Worm (Caenorhabditis elegans) whole organism, early embryonic: Measurements from ENCODE around the gene ribo-1.

ENCODE experiments used
- B0310.2 ChIP-seq: sonication (generic microtip); optimal IDR thresholded peaks from 2 replicates; lab custom pipeline; 2016; ENCODE audit warnings: mild to moderate bottlenecking, missing genetic modification characterization, missing compliant biosample characterization
- F13C5.2 ChIP-seq: sonication (generic microtip); optimal IDR thresholded peaks from 2 replicates; lab custom pipeline; 2017; ENCODE audit warnings: mild to moderate bottlenecking, missing genetic modification characterization, inconsistent platforms, missing compliant biosample characterization
- aly-1 ChIP-seq: sonication (generic microtip); optimal IDR thresholded peaks from 2 replicates; lab custom pipeline; 2016; ENCODE audit warnings: missing genetic modification characterization, missing compliant biosample characterization
- ama-1 ChIP-seq: fragments of 150-350 bp; optimal IDR thresholded peaks from 2 replicates; lab custom pipeline; 2014
- ceh-13 ChIP-seq: fragments of 200-800 bp; sonication (Bioruptor generic); optimal IDR thresholded peaks from 2 replicates; lab custom pipeline; 2018; ENCODE audit warnings: mild to moderate bottlenecking, missing genetic modification characterization, missing compliant biosample characterization
- ceh-36 ChIP-seq: sonication (generic microtip); optimal IDR thresholded peaks from 2 replicates; lab custom pipeline; 2016; ENCODE audit warnings: missing genetic modification characterization, inconsistent platforms, missing compliant biosample characterization
- ets-7 ChIP-seq: sonication (generic microtip); optimal IDR thresholded peaks from 2 replicates; lab custom pipeline; 2016; ENCODE audit warnings: missing genotype, missing genetic modification characterization, missing compliant biosample characterization
- flt-1 ChIP-seq: fragments of 200-800 bp; sonication (Bioruptor generic); IDR thresholded peaks from 2 replicates; pipeline ENCODE4 v1.3.6; 2022; ENCODE audit warnings: missing genetic modification characterization, missing compliant biosample characterization
- hmbx-1 ChIP-seq: sonication (generic microtip); optimal IDR thresholded peaks from 2 replicates; lab custom pipeline; 2016; ENCODE audit warnings: mild to moderate bottlenecking, missing genetic modification characterization, missing compliant biosample characterization
- hmg-4 ChIP-seq: fragments of 200-800 bp; sonication (Bioruptor generic); optimal IDR thresholded peaks from 2 replicates; lab custom pipeline; 2018; ENCODE audit warnings: mild to moderate bottlenecking, missing genetic modification characterization, missing compliant biosample characterization
- hnd-1 ChIP-seq: sonication (generic microtip); optimal IDR thresholded peaks from 2 replicates; lab custom pipeline; 2016; ENCODE audit warnings: missing genetic modification characterization, missing compliant biosample characterization
- pes-1 ChIP-seq: fragments of 200-800 bp; sonication (Bioruptor generic); IDR thresholded peaks from 2 replicates; pipeline ENCODE4 v1.3.6; 2022; ENCODE audit warnings: missing genetic modification reagents, missing genetic modification characterization, missing compliant biosample characterization
- scrt-1 ChIP-seq: fragments of 200-800 bp; sonication (Bioruptor generic); IDR thresholded peaks from 2 replicates; pipeline ENCODE4 v1.3.6; 2022; ENCODE audit warnings: missing genetic modification characterization, missing compliant biosample characterization
- sea-1 ChIP-seq: fragments of 200-800 bp; sonication (Bioruptor generic); conservative IDR thresholded peaks from 2 replicates; pipeline ENCODE4 v1.3.6; 2022; ENCODE audit warnings: missing genetic modification characterization, missing compliant biosample characterization
- tbx-11 ChIP-seq: fragments of 200-800 bp; sonication (Bioruptor generic); IDR thresholded peaks from 2 replicates; pipeline ENCODE4 v1.3.6; 2022; ENCODE audit warnings: missing genetic modification characterization, missing compliant biosample characterization
- tbx-37 ChIP-seq: fragments of 200-800 bp; sonication (Bioruptor generic); conservative IDR thresholded peaks from 2 replicates; pipeline ENCODE4 v1.3.6; 2022; ENCODE audit warnings: missing genetic modification reagents, missing genetic modification characterization, missing compliant biosample characterization
- tra-4 ChIP-seq: sonication (generic microtip); optimal IDR thresholded peaks from 2 replicates; lab custom pipeline; 2017; ENCODE audit warnings: missing genetic modification characterization, missing compliant biosample characterization

ribo-1 gene

ce11 chrIV:6925520-6925919, 15.0 kb downstream of the ribo-1 start:
- TF ChIP-seq aly-1 (tag; lab: Kevin White, UChicago) (no peak), flt-1 (GFP tag; lab: Robert Waterston, UW) (no peak), pes-1 (no peak), ceh-36 (tag; lab: Kevin White, UChicago) (no peak), hnd-1 (tag; lab: Kevin White, UChicago) (no peak), sea-1 (GFP tag; lab: Robert Waterston, UW) (no peak), B0310.2 (tag; lab: Kevin White, UChicago) (no peak), tbx-11 (GFP tag; lab: Robert Waterston, UW) (no peak), tra-4 (tag; lab: Kevin White, UChicago) (no peak)

- no peak for TF ChIP-seq ceh-36 (tag; lab: Kevin White, UChicago)
- no peak for TF ChIP-seq tbx-11 (GFP tag; lab: Robert Waterston, UW)
- TF ChIP-seq flt-1 (GFP tag; lab: Robert Waterston, UW), result no peak
- no peak for TF ChIP-seq tra-4 (tag; lab: Kevin White, UChicago)
- no peak for TF ChIP-seq hmg-4 (GFP tag; lab: Kevin White, UChicago)
- TF ChIP-seq scrt-1 (GFP tag; lab: Robert Waterston, UW), result no peak
- no peak for TF ChIP-seq hnd-1 (tag; lab: Kevin White, UChicago)
- TF ChIP-seq B0310.2 (tag; lab: Kevin White, UChicago), result no peak
- TF ChIP-seq F13C5.2 (tag; lab: Kevin White, UChicago), result no peak
- no peak for TF ChIP-seq hmbx-1 (tag; lab: Kevin White, UChicago)
Observed at ce11 chrIV:6928417-6928816, 17.9 kb downstream of the ribo-1 start, which contains the start of gene cest-6. Gene cest-6, minus strand, starts transcription at chrIV:6928517.

ce11 chrIV:6937548-6937947, 27.1 kb downstream of the ribo-1 start, which contains the start of gene npr-12:
Gene npr-12, minus strand, starts transcription at chrIV:6937648.
- TF ChIP-seq F13C5.2 (tag; lab: Kevin White, UChicago) (no peak), sea-1 (GFP tag; lab: Robert Waterston, UW) (no peak), hnd-1 (tag; lab: Kevin White, UChicago) (no peak), aly-1 (tag; lab: Kevin White, UChicago) (no peak), pes-1 (no peak), flt-1 (GFP tag; lab: Robert Waterston, UW) (no peak), hmg-4 (GFP tag; lab: Kevin White, UChicago) (no peak), hmbx-1 (tag; lab: Kevin White, UChicago) (no peak), ets-7 (tag; lab: Kevin White, UChicago) (no peak), tra-4 (tag; lab: Kevin White, UChicago) (no peak), ceh-36 (tag; lab: Kevin White, UChicago) (no peak), tbx-11 (GFP tag; lab: Robert Waterston, UW) (no peak), tbx-37 (GFP tag; lab: Robert Waterston, UW) (no peak), ama-1 (lab: Kevin White, UChicago) (no peak), scrt-1 (GFP tag; lab: Robert Waterston, UW) (no peak), B0310.2 (tag; lab: Kevin White, UChicago) (no peak), ceh-13 (GFP tag; lab: Kevin White, UChicago) (no peak)

ce11 chrIV:6941101-6941500, 30.6 kb downstream of the ribo-1 start:
- TF ChIP-seq ets-7 (tag; lab: Kevin White, UChicago) (no peak), ama-1 (lab: Kevin White, UChicago) (no peak), hmg-4 (GFP tag; lab: Kevin White, UChicago) (no peak)

ce11 chrIV:6946832-6947231, 36.3 kb downstream of the ribo-1 start:
- TF ChIP-seq B0310.2 (tag; lab: Kevin White, UChicago) (no peak), tbx-37 (GFP tag; lab: Robert Waterston, UW) (no peak), hnd-1 (tag; lab: Kevin White, UChicago) (no peak), ama-1 (lab: Kevin White, UChicago) (no peak), hmg-4 (GFP tag; lab: Kevin White, UChicago) (no peak), tra-4 (tag; lab: Kevin White, UChicago) (no peak), tbx-11 (GFP tag; lab: Robert Waterston, UW) (no peak), scrt-1 (GFP tag; lab: Robert Waterston, UW) (no peak), F13C5.2 (tag; lab: Kevin White, UChicago) (no peak), ceh-13 (GFP tag; lab: Kevin White, UChicago) (no peak), flt-1 (GFP tag; lab: Robert Waterston, UW) (no peak), pes-1 (no peak), ets-7 (tag; lab: Kevin White, UChicago) (no peak)

ce11 chrIV:6951259-6951658, 40.8 kb downstream of the ribo-1 start:
- TF ChIP-seq aly-1 (tag; lab: Kevin White, UChicago) (no peak), hnd-1 (tag; lab: Kevin White, UChicago) (no peak), B0310.2 (tag; lab: Kevin White, UChicago) (no peak), hmg-4 (GFP tag; lab: Kevin White, UChicago) (no peak), hmbx-1 (tag; lab: Kevin White, UChicago) (no peak), ets-7 (tag; lab: Kevin White, UChicago) (no peak), ama-1 (lab: Kevin White, UChicago) (no peak), F13C5.2 (tag; lab: Kevin White, UChicago) (no peak), sea-1 (GFP tag; lab: Robert Waterston, UW) (no peak), tra-4 (tag; lab: Kevin White, UChicago) (no peak), ceh-13 (GFP tag; lab: Kevin White, UChicago) (no peak), pes-1 (no peak), tbx-37 (GFP tag; lab: Robert Waterston, UW) (no peak), flt-1 (GFP tag; lab: Robert Waterston, UW) (no peak)

ce11 chrIV:6954682-6955081, 44.2 kb downstream of the ribo-1 start:
- TF ChIP-seq ets-7 (tag; lab: Kevin White, UChicago) (no peak), ama-1 (lab: Kevin White, UChicago) (no peak), tra-4 (tag; lab: Kevin White, UChicago) (no peak), pes-1 (no peak), F13C5.2 (tag; lab: Kevin White, UChicago) (no peak), sea-1 (GFP tag; lab: Robert Waterston, UW) (no peak), hmg-4 (GFP tag; lab: Kevin White, UChicago) (no peak), aly-1 (tag; lab: Kevin White, UChicago) (no peak), tbx-37 (GFP tag; lab: Robert Waterston, UW) (no peak), ceh-13 (GFP tag; lab: Kevin White, UChicago) (no peak), ceh-36 (tag; lab: Kevin White, UChicago) (no peak), B0310.2 (tag; lab: Kevin White, UChicago) (no peak), flt-1 (GFP tag; lab: Robert Waterston, UW) (no peak), scrt-1 (GFP tag; lab: Robert Waterston, UW) (no peak), tbx-11 (GFP tag; lab: Robert Waterston, UW) (no peak)
